Fruit fly (Drosophila melanogaster) whole organism, embryonic: ENCODE data around the gene CG7907.

Experiments used
- Awh ChIP-seq: fragments of 200-800 bp; sonication (Bioruptor generic); IDR thresholded peaks from 2 replicates; pipeline ENCODE4, ENCODE4 v1.3.6; 2022; ENCODE audit warnings: missing biosample characterization, missing genetic modification characterization
- CG10267 ChIP-seq: fragments of 200-800 bp; sonication (Bioruptor generic); optimal IDR thresholded peaks from 2 replicates; lab custom pipeline; 2018; ENCODE audit warnings: missing biosample characterization, mild to moderate bottlenecking, missing genetic modification characterization, moderate library complexity
- CG10274 ChIP-seq: fragments of 200-800 bp; sonication (Bioruptor generic); optimal IDR thresholded peaks from 3 replicates; lab custom pipeline; 2017; ENCODE audit warnings: missing biosample characterization, mild to moderate bottlenecking, missing genetic modification characterization
- CG10462 ChIP-seq: fragments of 200-800 bp; sonication (Bioruptor generic); optimal IDR thresholded peaks from 2 replicates; lab custom pipeline; 2016; ENCODE audit warnings: missing biosample characterization, missing genetic modification characterization
- CG10543 ChIP-seq: fragments of 200-800 bp; sonication (Bioruptor generic); optimal IDR thresholded peaks from 3 replicates; lab custom pipeline; 2017; ENCODE audit warnings: missing biosample characterization, mild to moderate bottlenecking, missing genetic modification characterization, moderate library complexity
- CG10565 ChIP-seq: fragments of 200-800 bp; sonication (Bioruptor generic); optimal IDR thresholded peaks from 3 replicates; lab custom pipeline; 2016; ENCODE audit warnings: missing biosample characterization, mild to moderate bottlenecking, missing genetic modification characterization
- CG11247 ChIP-seq: fragments of 200-800 bp; sonication (Bioruptor generic); IDR thresholded peaks from 2 replicates; pipeline ENCODE4 v1.3.6; 2022; ENCODE audit warnings: missing biosample characterization, missing genetic modification characterization
- CG11723 ChIP-seq: fragments of 200-800 bp; sonication (Bioruptor generic); optimal IDR thresholded peaks from 2 replicates; lab custom pipeline; 2017; ENCODE audit warnings: missing biosample characterization, mild to moderate bottlenecking, missing genetic modification characterization
- CG13296 ChIP-seq: fragments of 200-800 bp; sonication (Bioruptor generic); optimal IDR thresholded peaks from 3 replicates; lab custom pipeline; 2018; ENCODE audit warnings: missing biosample characterization, mild to moderate bottlenecking, missing genetic modification characterization
- CG14441 ChIP-seq: fragments of 200-800 bp; sonication (Bioruptor generic); IDR thresholded peaks from 2 replicates; pipeline ENCODE4 v1.3.6; 2022; ENCODE audit warnings: missing biosample characterization, missing genetic modification characterization
- CG17186 ChIP-seq: fragments of 200-800 bp; sonication (Bioruptor generic); optimal IDR thresholded peaks from 3 replicates; lab custom pipeline; 2017; ENCODE audit warnings: missing biosample characterization, missing genetic modification reagents, missing genetic modification characterization
- CG2712 ChIP-seq: fragments of 200-800 bp; optimal IDR thresholded peaks from 3 replicates; lab custom pipeline; 2019; ENCODE audit warnings: missing biosample characterization, mild to moderate bottlenecking, missing genetic modification characterization, moderate library complexity
- CG3281 ChIP-seq: fragments of 200-800 bp; sonication (Bioruptor generic); optimal IDR thresholded peaks from 3 replicates; lab custom pipeline; 2017; ENCODE audit warnings: missing biosample characterization, mild to moderate bottlenecking, missing genetic modification characterization
- CG33557 ChIP-seq: fragments of 200-800 bp; sonication (Bioruptor generic); optimal IDR thresholded peaks from 2 replicates; lab custom pipeline; 2019; ENCODE audit warnings: missing biosample characterization, mild to moderate bottlenecking, missing genetic modification characterization, moderate library complexity
- CG4404 ChIP-seq: fragments of 200-800 bp; sonication (Bioruptor generic); IDR thresholded peaks from 2 replicates; pipeline ENCODE4 v1.3.6; 2022; ENCODE audit warnings: missing biosample characterization, missing genetic modification characterization
- CG4730 ChIP-seq: fragments of 200-800 bp; sonication (Bioruptor generic); IDR thresholded peaks from 2 replicates; pipeline ENCODE4 v1.3.6; 2022; ENCODE audit warnings: missing biosample characterization, missing genetic modification characterization
- CG5953 ChIP-seq: fragments of 200-800 bp; sonication (Bioruptor generic); IDR thresholded peaks from 2 replicates; pipeline ENCODE4 v1.3.6; 2022; ENCODE audit warnings: missing biosample characterization, missing genetic modification characterization
- CG6689 ChIP-seq: fragments of 200-800 bp; sonication (Bioruptor generic); IDR thresholded peaks from 2 replicates; pipeline ENCODE4 v1.3.6; 2022; ENCODE audit warnings: missing biosample characterization, missing genetic modification characterization
- CG6854 ChIP-seq: fragments of 200-800 bp; sonication (Bioruptor generic); optimal IDR thresholded peaks from 3 replicates; lab custom pipeline; 2017; ENCODE audit warnings: missing biosample characterization, mild to moderate bottlenecking, missing genetic modification characterization
- CG7839 ChIP-seq: fragments of 200-800 bp; sonication (Bioruptor generic); optimal IDR thresholded peaks from 3 replicates; lab custom pipeline; 2018; ENCODE audit warnings: missing biosample characterization, mild to moderate bottlenecking, missing genetic modification characterization, moderate library complexity
- CG7928 ChIP-seq: fragments of 200-800 bp; sonication (Bioruptor generic); optimal IDR thresholded peaks from 2 replicates; lab custom pipeline; 2017; ENCODE audit warnings: missing biosample characterization, mild to moderate bottlenecking, missing genetic modification characterization
- CG9609 ChIP-seq: fragments of 200-800 bp; sonication (Bioruptor generic); optimal IDR thresholded peaks from 3 replicates; lab custom pipeline; 2016; ENCODE audit warnings: missing biosample characterization, missing genetic modification characterization
- Camta ChIP-seq: fragments of 200-800 bp; sonication (Bioruptor generic); optimal IDR thresholded peaks from 2 replicates; lab custom pipeline; 2016; ENCODE audit warnings: missing biosample characterization, missing genetic modification characterization
- CoRest ChIP-seq: fragments of 200-800 bp; sonication (Bioruptor generic); optimal IDR thresholded peaks from 3 replicates; lab custom pipeline; 2018; ENCODE audit warnings: missing biosample characterization, mild to moderate bottlenecking, missing genetic modification characterization, moderate library complexity
- ERR ChIP-seq: fragments of 200-800 bp; sonication (Bioruptor generic); optimal IDR thresholded peaks from 2 replicates; lab custom pipeline; 2016; ENCODE audit warnings: missing biosample characterization, missing genetic modification characterization
- HLH54F ChIP-seq: fragments of 200-800 bp; sonication (Bioruptor generic); optimal IDR thresholded peaks from 3 replicates; lab custom pipeline; 2016; ENCODE audit warnings: missing biosample characterization, missing genetic modification characterization
- Hand ChIP-seq: fragments of 200-800 bp; sonication (Bioruptor generic); optimal IDR thresholded peaks from 2 replicates; lab custom pipeline; 2017; ENCODE audit warnings: mild to moderate bottlenecking, missing biosample characterization, missing genetic modification reagents, missing genetic modification characterization
- HmgD ChIP-seq: fragments of 200-800 bp; sonication (Bioruptor generic); optimal IDR thresholded peaks from 3 replicates; lab custom pipeline; 2016; ENCODE audit warnings: missing biosample characterization, missing genetic modification characterization
- Hr51 ChIP-seq, 2 experiments: fragments of 200-800 bp; sonication (Bioruptor generic); optimal IDR thresholded peaks; 2 replicates in 1 of 2; 3 replicates in 1 of 2; lab custom pipeline; 2016 to 2018; ENCODE audit warnings: missing biosample characterization in 2 of 2, missing genetic modification characterization in 2 of 2, mild to moderate bottlenecking in 1 of 2, moderate library complexity in 1 of 2
- Nf-YC ChIP-seq: fragments of 200-800 bp; optimal IDR thresholded peaks from 3 replicates; lab custom pipeline; 2019; ENCODE audit warnings: missing biosample characterization, mild to moderate bottlenecking, missing genetic modification characterization, moderate library complexity
- Optix ChIP-seq: fragments of 200-800 bp; sonication (Bioruptor generic); IDR thresholded peaks from 3 replicates; pipeline ENCODE4 v1.3.6; 2022; ENCODE audit warnings: missing biosample characterization, missing genetic modification characterization
- Poxn ChIP-seq: fragments of 200-800 bp; sonication (Bioruptor generic); IDR thresholded peaks from 2 replicates; pipeline ENCODE4 v1.3.6; 2022; ENCODE audit warnings: missing biosample characterization, missing genetic modification characterization
- Rx ChIP-seq: fragments of 200-800 bp; sonication (Bioruptor generic); IDR thresholded peaks from 2 replicates; pipeline ENCODE4 v1.3.6; 2022; ENCODE audit warnings: missing biosample characterization, missing genetic modification characterization
- Xbp1 ChIP-seq: fragments of 200-800 bp; sonication (Bioruptor generic); optimal IDR thresholded peaks from 3 replicates; lab custom pipeline; 2016; ENCODE audit warnings: missing biosample characterization, mild to moderate bottlenecking, missing genetic modification characterization
- ab ChIP-seq: fragments of 200-800 bp; sonication (Bioruptor generic); optimal IDR thresholded peaks from 2 replicates; lab custom pipeline; 2016; ENCODE audit warnings: missing biosample characterization, missing genetic modification characterization
- ash1 ChIP-seq: fragments of 200-800 bp; sonication (Bioruptor generic); optimal IDR thresholded peaks from 2 replicates; lab custom pipeline; 2018; ENCODE audit warnings: missing biosample characterization, mild to moderate bottlenecking, missing genetic modification characterization
- bigmax ChIP-seq: fragments of 200-800 bp; sonication (Bioruptor generic); optimal IDR thresholded peaks from 2 replicates; lab custom pipeline; 2018; ENCODE audit warnings: missing biosample characterization, mild to moderate bottlenecking, missing genetic modification characterization
- chif ChIP-seq, 2 experiments: fragments of 200-800 bp; sonication (Bioruptor generic); optimal IDR thresholded peaks; 3 replicates each; lab custom pipeline; 2016; ENCODE audit warnings: missing biosample characterization in 2 of 2, missing genetic modification characterization in 2 of 2
- dan ChIP-seq: fragments of 200-800 bp; sonication (Bioruptor generic); IDR thresholded peaks from 2 replicates; pipeline ENCODE4 v1.3.6; 2022; ENCODE audit warnings: missing biosample characterization, missing genetic modification characterization
- disco-r ChIP-seq: fragments of 200-800 bp; sonication (Bioruptor generic); optimal IDR thresholded peaks from 2 replicates; lab custom pipeline; 2016; ENCODE audit warnings: missing biosample characterization, missing genetic modification characterization
- gsb-n ChIP-seq: fragments of 200-800 bp; sonication (Bioruptor generic); optimal IDR thresholded peaks from 3 replicates; lab custom pipeline; 2018; ENCODE audit warnings: missing biosample characterization, mild to moderate bottlenecking, missing genetic modification characterization
- her ChIP-seq: fragments of 200-800 bp; sonication (Bioruptor generic); optimal IDR thresholded peaks from 2 replicates; lab custom pipeline; 2016; ENCODE audit warnings: missing biosample characterization, missing genetic modification characterization
- hkb ChIP-seq, 2 experiments: fragments of 200-800 bp in 1 of 2; fragments of >200 bp in 1 of 2; sonication (Bioruptor generic) in 1 of 2; IDR thresholded peaks in 1 of 2; optimal IDR thresholded peaks in 1 of 2; 2 replicates each; pipeline versions ENCODE4 v1.3.6 to Lab custom; 2017 to 2022; ENCODE audit warnings: missing biosample characterization in 1 of 2, missing genetic modification characterization in 1 of 2
- jing ChIP-seq: fragments of 200-800 bp; sonication (Bioruptor generic); optimal IDR thresholded peaks from 2 replicates; lab custom pipeline; 2018; ENCODE audit warnings: missing biosample characterization, mild to moderate bottlenecking, missing genetic modification characterization
- nerfin-2 ChIP-seq: fragments of 200-800 bp; sonication (Bioruptor generic); IDR thresholded peaks from 2 replicates; pipeline ENCODE4 v1.3.6; 2022; ENCODE audit warnings: missing biosample characterization, missing genetic modification characterization; ENCODE audit not compliant: partially characterized antibody
- oc ChIP-seq: fragments of 200-800 bp; sonication (Bioruptor generic); optimal IDR thresholded peaks from 2 replicates; lab custom pipeline; 2018; ENCODE audit warnings: missing biosample characterization, mild to moderate bottlenecking, missing genetic modification characterization, moderate library complexity
- peb ChIP-seq: fragments of 200-800 bp; sonication (Bioruptor generic); IDR thresholded peaks from 2 replicates; pipeline ENCODE4 v1.3.6; 2022; ENCODE audit warnings: missing biosample characterization, missing genetic modification characterization
- pho ChIP-seq: fragments of 200-800 bp; sonication (Bioruptor generic); optimal IDR thresholded peaks from 2 replicates; lab custom pipeline; 2016; ENCODE audit warnings: missing biosample characterization, missing genetic modification characterization
- sc ChIP-seq, 3 experiments: fragments of >200 bp in 2 of 3; fragments of 200-800 bp in 1 of 3; sonication (Bioruptor generic) in 1 of 3; optimal IDR thresholded peaks; 2 replicates in 2 of 3; 3 replicates in 1 of 3; lab custom pipeline; 2017; ENCODE audit warnings: mild to moderate bottlenecking in 1 of 3, missing biosample characterization in 1 of 3, missing genetic modification characterization in 1 of 3, missing genetic modification reagents in 1 of 3
- usp ChIP-seq: fragments of >200 bp; optimal IDR thresholded peaks from 2 replicates; lab custom pipeline; 2017; ENCODE audit warnings: missing biosample characterization, missing genetic modification characterization

The CG7907 gene

dm6 chr3R:21365262-21365661 is 38.3 kb upstream of the CG7907 start (continued):
- TF ChIP-seq CG3281 (GFP tag; lab: Kevin White, UChicago) (peak; percentile 96), pho (GFP tag; lab: Kevin White, UChicago) (peak; percentile 96), HmgD (GFP tag; lab: Kevin White, UChicago) (peak; percentile 72), ERR (GFP tag; lab: Kevin White, UChicago) (peak; percentile 81), CG9609 (GFP tag; lab: Kevin White, UChicago) (peak; percentile 92), CG10543 (GFP tag; lab: Kevin White, UChicago) (peak; percentile 99), CG7928 (peak; percentile 98), CG33557 (GFP tag; lab: Kevin White, UChicago) (peak; percentile 95), CoRest (peak; percentile 98), Poxn (peak; percentile 88), HLH54F (GFP tag; lab: Kevin White, UChicago) (peak; percentile 97), Xbp1 (peak; percentile 98), hkb (optimal IDR thresholded peaks at IDR 0.05; lab: Kevin White, UChicago) (no peak), hkb (GFP tag; IDR thresholded peaks at IDR 0.05; lab: Robert Waterston, UW) (peak; percentile 92), CG13296 (GFP tag; lab: Kevin White, UChicago) (peak; percentile 96), CG10565 (GFP tag; lab: Kevin White, UChicago) (peak; percentile 72), CG10274 (GFP tag; lab: Kevin White, UChicago) (peak; percentile 84), gsb-n (tag; lab: Kevin White, UChicago) (peak; percentile 87), CG6689 (GFP tag; lab: Robert Waterston, UW) (peak; percentile 94), CG2712 (tag; lab: Kevin White, UChicago) (peak; percentile 97), CG4404 (peak; percentile 97), CG7839 (tag; lab: Kevin White, UChicago) (peak; percentile 97), her (GFP tag; lab: Kevin White, UChicago) (peak; percentile 83), oc (tag; lab: Kevin White, UChicago) (no peak), CG10462 (GFP tag; lab: Kevin White, UChicago) (peak; percentile 92), usp (no peak), ash1 (peak; percentile 13), Rx (GFP tag; lab: Robert Waterston, UW) (peak; percentile 85), CG10267 (tag; lab: Kevin White, UChicago) (peak; percentile 94), CG17186 (peak; percentile 95), ab (peak; percentile 95), CG11247 (peak; percentile 90), CG11723 (GFP tag; lab: Kevin White, UChicago) (peak; percentile 91), peb (GFP tag; lab: Robert Waterston, UW) (peak; percentile 85), CG4730 (GFP tag; lab: Robert Waterston, UW) (peak; percentile 92), Camta (GFP tag; lab: Kevin White, UChicago) (peak; percentile 91), nerfin-2 (GFP tag; lab: Robert Waterston, UW) (no peak), Hr51 (GFP tag; optimal IDR thresholded peaks at IDR 0.05; lab: Kevin White, UChicago) (peak; percentile 93 to 94), Nf-YC (peak; percentile 90), Optix (GFP tag; lab: Robert Waterston, UW) (peak; percentile 80; the same call in 2 of the 3 replicates), disco-r (GFP tag; lab: Kevin White, UChicago) (peak; percentile 85), dan (GFP tag; lab: Robert Waterston, UW) (peak; percentile 81), Awh (GFP tag; lab: Robert Waterston, UW) (peak; percentile 73), bigmax (peak; percentile 11), chif (GFP tag; optimal IDR thresholded peaks at IDR 0.05; lab: Kevin White, UChicago) (peak; percentile 92 to 94), CG5953 (GFP tag; lab: Robert Waterston, UW) (peak; percentile 71; the same call in 1 of the 2 replicates), CG14441 (GFP tag; lab: Robert Waterston, UW) (peak; percentile 93), sc (optimal IDR thresholded peaks at IDR 0.05; lab: Kevin White, UChicago) (no peak), sc (GFP tag; optimal IDR thresholded peaks at IDR 0.05; lab: Kevin White, UChicago) (peak; percentile 85), jing (GFP tag; lab: Kevin White, UChicago) (peak; percentile 84), Hand (GFP tag; lab: Kevin White, UChicago) (peak; percentile 92), CG6854 (peak; percentile 85)
